Worm (Caenorhabditis elegans): ENCODE results near the gene dmsr-9.

DNA sequence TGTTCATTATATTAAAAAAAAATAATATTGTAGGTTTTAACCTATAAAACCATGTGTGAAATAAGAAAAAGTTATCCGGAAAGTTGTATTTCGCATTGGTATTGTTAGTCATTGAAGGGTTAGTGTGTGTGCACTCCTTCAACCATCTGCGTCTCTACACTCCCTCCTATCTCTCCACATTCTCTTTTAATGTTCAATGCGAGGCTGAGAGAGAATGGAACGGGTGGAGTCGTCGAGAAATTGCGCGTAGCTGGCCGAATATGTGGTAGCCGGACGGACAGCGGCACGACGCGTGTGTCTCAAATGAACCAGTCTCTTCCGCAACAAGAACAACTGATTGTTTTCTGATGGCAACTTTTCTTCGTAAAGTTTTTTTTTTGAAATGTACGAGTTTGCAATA, 2.6 kb downstream of the dmsr-9 start:
- TF ChIP-seq ztf-11 (tag; optimal IDR thresholded peaks at IDR 0.05), result no peak
- no peak for TF ChIP-seq lin-32 (GFP tag; optimal IDR thresholded peaks at IDR 0.05)
- no peak for TF ChIP-seq lin-13 (tag; optimal IDR thresholded peaks at IDR 0.05)
